Fruit fly (Drosophila melanogaster): ENCODE measurements around the gene Kah.

DNA sequence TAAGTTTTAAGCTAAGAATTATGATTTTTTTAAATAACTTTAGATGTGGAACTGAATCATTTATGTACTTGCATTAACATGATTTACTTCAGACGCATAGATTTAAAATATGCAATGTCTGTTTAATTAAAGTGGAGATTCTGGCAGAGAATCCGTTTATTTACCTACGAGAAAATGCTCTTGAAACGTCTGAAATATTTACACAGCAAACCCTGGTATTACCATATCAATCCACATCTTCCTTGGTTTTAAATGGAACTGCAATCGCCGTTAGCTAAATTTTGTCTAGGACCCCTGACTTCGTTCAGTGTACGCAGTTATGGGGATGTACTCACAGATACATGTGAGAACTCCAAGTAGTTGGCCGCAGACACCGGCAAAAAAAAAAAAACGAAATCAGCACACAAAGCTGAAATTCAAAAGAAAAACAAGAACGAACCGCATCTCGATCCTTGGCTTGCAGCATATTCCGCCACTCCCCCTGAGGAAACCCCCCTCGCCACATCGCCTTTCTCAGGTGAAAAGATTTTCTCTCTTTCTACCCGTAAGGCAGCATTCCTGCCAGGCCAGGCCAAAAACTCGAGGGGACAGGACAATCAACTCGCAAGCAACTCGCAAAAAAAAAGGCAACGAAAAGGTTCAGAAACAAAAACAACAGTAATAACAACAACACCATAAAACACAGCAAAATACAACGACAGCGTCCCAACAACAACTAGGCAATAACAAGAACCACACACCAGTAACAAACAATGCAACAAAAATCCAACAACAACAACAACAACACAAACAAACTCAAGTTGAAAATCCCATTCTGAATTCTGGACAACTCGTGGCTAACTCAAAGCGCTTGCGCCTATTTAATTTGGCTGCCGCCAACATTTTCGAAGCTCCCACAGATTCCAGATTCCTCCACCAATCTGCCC lies 29.5 kb upstream of the Kah start:
- TF ChIP-seq psq (optimal IDR thresholded peaks at IDR 0.05) (no peak), insv (optimal IDR thresholded peaks at IDR 0.05) (no peak), h (optimal IDR thresholded peaks at IDR 0.05) (no peak), Sin3A (optimal IDR thresholded peaks at IDR 0.05) (no peak)

Measured in Kc167 (cell line).